Fruit fly (Drosophila melanogaster) S2 (cell line): ENCODE results near the gene TotX.

Source experiments
- CG8478 ChIP-seq: fragments of >200 bp; optimal IDR thresholded peaks from 2 replicates; lab custom pipeline; 2018
- CTCF ChIP-seq, 2 experiments: fragments of >200 bp; optimal IDR thresholded peaks; 2 replicates each; lab custom pipeline; 2018

- TF ChIP-seq CG8478 (no peak), CTCF (optimal IDR thresholded peaks at IDR 0.05; lab: Kevin White, UChicago) (no peak)
Observed at dm6 chr3R:20905418-20905817, at the start of gene TotX.
